Worm (Caenorhabditis elegans) whole organism, mixed stage, embryonic: ENCODE measurements around the gene F33H1.4.

Experiments
- hlh-1 ChIP-seq: fragments of 150-350 bp; optimal IDR thresholded peaks from 2 replicates; lab custom pipeline; 2014; ENCODE audit warnings: missing biosample characterization, missing genetic modification reagents, missing genetic modification characterization
- lin-13 ChIP-seq: fragments of 150-350 bp; optimal IDR thresholded peaks from 2 replicates; lab custom pipeline; 2014; ENCODE audit warnings: missing biosample characterization, missing genetic modification characterization
- mep-1 ChIP-seq: fragments of 150-350 bp; optimal IDR thresholded peaks from 2 replicates; lab custom pipeline; 2017; ENCODE audit warnings: missing biosample characterization, missing genetic modification reagents, missing genetic modification characterization, inconsistent platforms
- nhr-237 ChIP-seq: fragments of 150-350 bp; optimal IDR thresholded peaks from 2 replicates; lab custom pipeline; 2014; ENCODE audit warnings: missing biosample characterization, missing genetic modification characterization
- nhr-76 ChIP-seq: sonication (generic microtip); optimal IDR thresholded peaks from 2 replicates; lab custom pipeline; 2017; ENCODE audit warnings: missing biosample characterization, missing genetic modification characterization
- sem-2 ChIP-seq: fragments of 200-800 bp; sonication (Bioruptor generic); optimal IDR thresholded peaks from 2 replicates; lab custom pipeline; 2018; ENCODE audit warnings: mild to moderate bottlenecking, missing genetic modification characterization, missing compliant biosample characterization
- ztf-11 ChIP-seq: fragments of 150-350 bp; optimal IDR thresholded peaks from 2 replicates; lab custom pipeline; 2014; ENCODE audit warnings: missing biosample characterization, missing genetic modification characterization

ce11 chrII:10197091-10197675 is 22.7 kb downstream of the F33H1.4 start, which contains the start of gene R05H5.3:
- TF ChIP-seq nhr-76 (tag; lab: Kevin White, UChicago) (no peak), ztf-11 (tag; lab: Kevin White, UChicago) (no peak), nhr-237 (tag; lab: Kevin White, UChicago) (no peak), lin-13 (tag; lab: Kevin White, UChicago) (no peak), hlh-1 (no peak), mep-1 (no peak), sem-2 (no peak)
